Worm (Caenorhabditis elegans) whole organism, mixed stage, embryonic: ENCODE measurements around the gene C50E3.12.

Source experiments
- bed-3 ChIP-seq: fragments of 200-800 bp; sonication (Bioruptor generic); optimal IDR thresholded peaks from 3 replicates; lab custom pipeline; 2018; ENCODE audit warnings: mild to moderate bottlenecking, missing genetic modification characterization, moderate library complexity, missing compliant biosample characterization
- ceh-83 ChIP-seq: fragments of 200-800 bp; sonication (Bioruptor generic); optimal IDR thresholded peaks from 2 replicates; lab custom pipeline; 2018; ENCODE audit warnings: mild to moderate bottlenecking, missing genetic modification characterization, missing compliant biosample characterization
- ces-1 ChIP-seq: fragments of 150-350 bp; optimal IDR thresholded peaks from 2 replicates; lab custom pipeline; 2014; ENCODE audit warnings: missing biosample characterization, missing genetic modification reagents, missing genetic modification characterization
- cnd-1 ChIP-seq: fragments of 200-800 bp; sonication (Bioruptor generic); optimal IDR thresholded peaks from 2 replicates; lab custom pipeline; 2018; ENCODE audit warnings: mild to moderate bottlenecking, missing genetic modification characterization, missing compliant biosample characterization
- drap-1 ChIP-seq: fragments of 200-800 bp; sonication (Bioruptor generic); optimal IDR thresholded peaks from 3 replicates; lab custom pipeline; 2018; ENCODE audit warnings: mild to moderate bottlenecking, missing genetic modification characterization, missing compliant biosample characterization
- elt-1 ChIP-seq: sonication (generic microtip); optimal IDR thresholded peaks from 2 replicates; lab custom pipeline; 2017; ENCODE audit warnings: missing genetic modification characterization, mild to moderate bottlenecking, missing compliant biosample characterization, antibody characterized with exemption, moderate library complexity, borderline replicate concordance; ENCODE audit not compliant: insufficient read depth
- hlh-1 ChIP-seq: fragments of 150-350 bp; optimal IDR thresholded peaks from 2 replicates; lab custom pipeline; 2014; ENCODE audit warnings: missing biosample characterization, missing genetic modification reagents, missing genetic modification characterization
- lin-32 ChIP-seq: fragments of 200-800 bp; sonication (Bioruptor generic); optimal IDR thresholded peaks from 2 replicates; lab custom pipeline; 2018; ENCODE audit warnings: mild to moderate bottlenecking, missing genetic modification characterization, missing compliant biosample characterization
- lsy-2 ChIP-seq: fragments of 150-350 bp; optimal IDR thresholded peaks from 2 replicates; lab custom pipeline; 2014; ENCODE audit warnings: missing biosample characterization, missing genetic modification characterization
- mab-5 ChIP-seq: fragments of 150-350 bp; optimal IDR thresholded peaks from 2 replicates; lab custom pipeline; 2014; ENCODE audit warnings: missing biosample characterization, missing genetic modification characterization
- mep-1 ChIP-seq: fragments of 150-350 bp; optimal IDR thresholded peaks from 2 replicates; lab custom pipeline; 2017; ENCODE audit warnings: missing biosample characterization, missing genetic modification reagents, missing genetic modification characterization, inconsistent platforms
- pha-4 ChIP-seq: fragments of 150-350 bp; optimal IDR thresholded peaks from 2 replicates; lab custom pipeline; 2018; ENCODE audit warnings: missing biosample characterization, missing genetic modification reagents, missing genetic modification characterization
- tbx-8 ChIP-seq: fragments of 200-800 bp; sonication (Bioruptor generic); optimal IDR thresholded peaks from 2 replicates; lab custom pipeline; 2018; ENCODE audit warnings: mild to moderate bottlenecking, missing genetic modification characterization, moderate library complexity, missing compliant biosample characterization
- unc-120 ChIP-seq: sonication (generic microtip); optimal IDR thresholded peaks from 2 replicates; lab custom pipeline; 2017; ENCODE audit warnings: missing genetic modification characterization, missing compliant biosample characterization; ENCODE audit not compliant: poor library complexity, severe bottlenecking
- unc-62 ChIP-seq: fragments of 150-350 bp; optimal IDR thresholded peaks from 2 replicates; lab custom pipeline; 2014; ENCODE audit warnings: missing biosample characterization, missing genetic modification reagents, missing genetic modification characterization
- ztf-11 ChIP-seq: fragments of 150-350 bp; optimal IDR thresholded peaks from 2 replicates; lab custom pipeline; 2014; ENCODE audit warnings: missing biosample characterization, missing genetic modification characterization

Gene C50E3.12

ce11 chrV:7575563-7575962 is 46.3 kb downstream of the C50E3.12 start, which contains the start of the genes snu-66 and ints-9:
snu-66 (minus strand) TSS chrV:7575670.
ints-9 (plus strand) TSS chrV:7575802.
- TF ChIP-seq pha-4, result peak; percentile 32
- TF ChIP-seq tbx-8 (GFP tag; lab: Kevin White, UChicago), result no peak
- TF ChIP-seq mep-1 (tag; lab: Kevin White, UChicago), result peak; percentile 13
- no peak for TF ChIP-seq elt-1 (tag; lab: Kevin White, UChicago)
- peak; percentile 6 for TF ChIP-seq hlh-1 (tag; lab: Kevin White, UChicago)
- TF ChIP-seq ces-1 (GFP tag; lab: Kevin White, UChicago), result peak; percentile 67

ce11 chrV:7570955-7571354 is 50.9 kb downstream of the C50E3.12 start, which contains the start of gene F19F10.14:
F19F10.14 (minus strand) TSS chrV:7571055.
- TF ChIP-seq lin-32 (GFP tag; lab: Kevin White, UChicago) (no peak), ztf-11 (tag; lab: Kevin White, UChicago) (no peak), mab-5 (tag; lab: Kevin White, UChicago) (no peak), elt-1 (tag; lab: Kevin White, UChicago) (no peak), lsy-2 (tag; lab: Kevin White, UChicago) (no peak), pha-4 (no peak), cnd-1 (no peak), ceh-83 (no peak), bed-3 (GFP tag; lab: Kevin White, UChicago) (no peak), unc-62 (GFP tag; lab: Kevin White, UChicago) (no peak), drap-1 (GFP tag; lab: Kevin White, UChicago) (no peak), unc-120 (tag; lab: Kevin White, UChicago) (no peak)
- TF ChIP-seq, all 35 proteins: peak for 0
